Fruit fly (Drosophila melanogaster): ENCODE data around the gene CG15731.

CG15731 gene

dm6 chrX:12470187-12470931, 12.8 kb upstream of the CG15731 start:
- TF ChIP-seq CG8478 (optimal IDR thresholded peaks at IDR 0.05) (no peak), usp (GFP tag; optimal IDR thresholded peaks at IDR 0.05) (no peak), pan (optimal IDR thresholded peaks at IDR 0.05) (no peak), EcR (GFP tag; optimal IDR thresholded peaks at IDR 0.05) (no peak), psq (optimal IDR thresholded peaks at IDR 0.05) (no peak), Dll (optimal IDR thresholded peaks at IDR 0.05) (no peak)

dm6 chrX:12469778-12470177, 12.2 kb upstream of the CG15731 start:
- TF ChIP-seq psq (optimal IDR thresholded peaks at IDR 0.05) (no peak), EcR (GFP tag; optimal IDR thresholded peaks at IDR 0.05) (no peak), Dll (optimal IDR thresholded peaks at IDR 0.05) (no peak), usp (GFP tag; optimal IDR thresholded peaks at IDR 0.05) (no peak), CG8478 (optimal IDR thresholded peaks at IDR 0.05) (no peak), pan (optimal IDR thresholded peaks at IDR 0.05) (no peak)

- TF ChIP-seq pan (optimal IDR thresholded peaks at IDR 0.05), result no peak
- no peak for TF ChIP-seq psq (optimal IDR thresholded peaks at IDR 0.05)
- TF ChIP-seq Dll (optimal IDR thresholded peaks at IDR 0.05), result no peak
- no peak for TF ChIP-seq EcR (GFP tag; optimal IDR thresholded peaks at IDR 0.05)
- TF ChIP-seq CG8478 (optimal IDR thresholded peaks at IDR 0.05), result no peak
- TF ChIP-seq usp (GFP tag; optimal IDR thresholded peaks at IDR 0.05), result no peak
Observed at dm6 chrX:12469172-12469571, 11.6 kb upstream of the CG15731 start.

DNA sequence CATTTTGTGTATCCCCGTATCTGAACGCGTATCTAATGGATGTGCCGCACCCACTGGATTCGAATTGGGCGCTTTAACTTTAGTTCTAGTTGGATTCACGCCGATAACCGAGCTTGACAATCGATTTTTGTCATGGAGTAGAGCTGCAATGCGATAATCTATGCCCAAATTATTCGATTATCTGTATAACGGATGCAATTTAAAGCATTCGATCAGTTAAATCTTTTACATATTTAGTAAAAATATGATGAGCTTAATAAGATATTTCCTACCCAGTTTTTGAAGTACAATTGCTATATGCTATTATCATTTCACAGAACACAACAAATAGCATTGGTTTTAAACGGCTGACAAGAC, 9.7 kb upstream of the CG15731 start:
- no peak for TF ChIP-seq CG8478 (optimal IDR thresholded peaks at IDR 0.05)
- no peak for TF ChIP-seq usp (GFP tag; optimal IDR thresholded peaks at IDR 0.05)
- no peak for TF ChIP-seq psq (optimal IDR thresholded peaks at IDR 0.05)
- no peak for TF ChIP-seq pan (optimal IDR thresholded peaks at IDR 0.05)
- TF ChIP-seq Dll (optimal IDR thresholded peaks at IDR 0.05), result no peak
- no peak for TF ChIP-seq EcR (GFP tag; optimal IDR thresholded peaks at IDR 0.05)

DNA sequence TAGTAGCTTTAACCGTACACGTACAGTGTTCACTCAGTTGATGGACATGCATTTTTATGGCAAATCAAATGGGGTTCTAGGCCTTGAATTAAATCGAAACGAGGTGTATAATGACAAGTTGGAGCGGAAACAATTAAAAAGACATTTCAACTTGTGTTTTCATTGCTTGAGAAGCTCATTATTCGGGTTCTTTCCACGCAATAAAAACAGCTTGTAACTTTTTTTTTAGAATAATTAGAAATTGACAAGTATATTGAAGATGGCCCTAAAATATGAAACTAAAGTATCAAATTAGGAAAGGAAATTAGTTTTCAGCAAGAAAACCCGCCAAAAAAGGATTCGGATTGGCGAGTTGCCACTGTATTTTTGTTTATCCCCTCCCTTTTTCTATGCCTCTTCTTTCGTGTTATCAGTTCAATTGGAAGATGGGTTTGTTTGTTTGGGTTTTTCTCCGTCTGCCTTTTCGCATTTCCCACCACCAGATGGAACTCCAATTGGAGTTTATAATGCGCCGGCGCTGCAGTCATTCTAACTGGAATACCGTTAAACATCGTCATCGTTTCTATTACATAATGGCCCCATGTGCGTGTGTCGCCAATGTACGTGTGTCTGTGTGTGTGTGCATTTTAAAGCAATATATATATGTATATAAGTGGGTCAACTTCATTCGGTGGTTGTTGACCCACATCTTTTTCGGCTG, 9.1 kb upstream of the CG15731 start:
- no peak for TF ChIP-seq pan (optimal IDR thresholded peaks at IDR 0.05)
- no peak for TF ChIP-seq usp (GFP tag; optimal IDR thresholded peaks at IDR 0.05)
- TF ChIP-seq EcR (GFP tag; optimal IDR thresholded peaks at IDR 0.05), result no peak
- no peak for TF ChIP-seq Dll (optimal IDR thresholded peaks at IDR 0.05)
- TF ChIP-seq CG8478 (optimal IDR thresholded peaks at IDR 0.05), result no peak
- no peak for TF ChIP-seq psq (optimal IDR thresholded peaks at IDR 0.05)

DNA sequence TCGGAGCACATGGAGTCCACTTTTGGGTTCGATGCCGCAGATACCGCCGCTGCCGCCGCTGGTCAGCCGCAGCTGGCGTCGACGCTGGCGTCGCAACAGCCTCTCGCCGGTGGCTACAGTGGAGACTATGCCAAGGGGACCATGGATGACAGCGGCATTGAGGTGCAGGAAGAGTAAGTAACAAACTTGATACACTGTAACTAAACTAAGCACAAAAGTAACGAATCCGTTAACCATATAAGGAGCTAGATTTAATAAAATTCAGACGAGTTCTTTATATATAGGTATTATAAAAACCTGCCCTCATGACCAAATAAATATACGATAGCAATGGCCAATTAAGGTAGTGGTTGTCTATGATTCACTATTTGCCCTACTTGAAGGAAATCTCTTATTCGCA, 7.8 kb upstream of the CG15731 start:
- TF ChIP-seq Dll (optimal IDR thresholded peaks at IDR 0.05) (no peak), psq (optimal IDR thresholded peaks at IDR 0.05) (no peak), usp (GFP tag; optimal IDR thresholded peaks at IDR 0.05) (no peak), CG8478 (optimal IDR thresholded peaks at IDR 0.05) (no peak), pan (optimal IDR thresholded peaks at IDR 0.05) (no peak), EcR (GFP tag; optimal IDR thresholded peaks at IDR 0.05) (no peak)

DNA sequence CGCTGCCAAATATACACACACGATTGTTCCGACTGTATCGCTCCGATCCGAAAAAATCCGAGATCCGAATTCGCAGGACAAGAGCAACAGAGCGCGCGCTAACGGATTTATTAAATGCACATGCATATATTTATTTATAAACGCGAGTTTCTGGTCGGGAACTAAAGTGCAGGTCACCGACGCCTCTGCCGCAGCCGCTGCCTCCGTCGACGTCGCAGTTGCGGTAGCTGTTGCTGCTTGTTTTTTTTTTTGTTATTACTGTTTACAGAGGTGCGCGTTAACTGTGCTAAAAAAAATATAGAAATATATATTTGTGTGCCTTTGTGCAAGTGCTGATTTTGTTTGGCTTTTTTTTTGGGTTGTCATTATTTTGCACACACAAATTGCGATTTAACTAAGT, 6.0 kb upstream of the CG15731 start:
- TF ChIP-seq usp (GFP tag; optimal IDR thresholded peaks at IDR 0.05), result no peak
- no peak for TF ChIP-seq EcR (GFP tag; optimal IDR thresholded peaks at IDR 0.05)
- TF ChIP-seq CG8478 (optimal IDR thresholded peaks at IDR 0.05), result no peak
- no peak for TF ChIP-seq pan (optimal IDR thresholded peaks at IDR 0.05)
- TF ChIP-seq Dll (optimal IDR thresholded peaks at IDR 0.05), result no peak
- TF ChIP-seq psq (optimal IDR thresholded peaks at IDR 0.05), result no peak

dm6 chrX:12462936-12463558, 5.5 kb upstream of the CG15731 start, which contains the start of the genes Rab40 and CG42258:
Gene Rab40 (minus strand): TSS chrX:12463112.
Gene CG42258 (plus strand): TSS chrX:12463528.
- TF ChIP-seq EcR (GFP tag; optimal IDR thresholded peaks at IDR 0.05) (no peak), usp (GFP tag; optimal IDR thresholded peaks at IDR 0.05) (no peak), pan (optimal IDR thresholded peaks at IDR 0.05) (no peak), Dll (optimal IDR thresholded peaks at IDR 0.05) (no peak), CG8478 (optimal IDR thresholded peaks at IDR 0.05) (no peak), psq (optimal IDR thresholded peaks at IDR 0.05) (no peak)

dm6 chrX:12462216-12462615, 4.7 kb upstream of the CG15731 start:
- TF ChIP-seq psq (optimal IDR thresholded peaks at IDR 0.05) (no peak), EcR (GFP tag; optimal IDR thresholded peaks at IDR 0.05) (no peak), usp (GFP tag; optimal IDR thresholded peaks at IDR 0.05) (no peak), Dll (optimal IDR thresholded peaks at IDR 0.05) (no peak), CG8478 (optimal IDR thresholded peaks at IDR 0.05) (no peak), pan (optimal IDR thresholded peaks at IDR 0.05) (no peak)

- TF ChIP-seq CG8478 (optimal IDR thresholded peaks at IDR 0.05) (no peak), Dll (optimal IDR thresholded peaks at IDR 0.05) (no peak), psq (optimal IDR thresholded peaks at IDR 0.05) (no peak), usp (GFP tag; optimal IDR thresholded peaks at IDR 0.05) (no peak), EcR (GFP tag; optimal IDR thresholded peaks at IDR 0.05) (no peak), pan (optimal IDR thresholded peaks at IDR 0.05) (no peak)
Observed at dm6 chrX:12455891-12456290, 1.7 kb downstream of the CG15731 start.

- TF ChIP-seq Dll (optimal IDR thresholded peaks at IDR 0.05) (no peak), EcR (GFP tag; optimal IDR thresholded peaks at IDR 0.05) (no peak), CG8478 (optimal IDR thresholded peaks at IDR 0.05) (no peak), usp (GFP tag; optimal IDR thresholded peaks at IDR 0.05) (no peak), psq (optimal IDR thresholded peaks at IDR 0.05) (no peak), pan (optimal IDR thresholded peaks at IDR 0.05) (no peak)
Observed at dm6 chrX:12454358-12454757, 3.2 kb downstream of the CG15731 start, which contains the start of gene CG15927. Gene CG15927 (plus strand): TSS chrX:12454729.

DNA sequence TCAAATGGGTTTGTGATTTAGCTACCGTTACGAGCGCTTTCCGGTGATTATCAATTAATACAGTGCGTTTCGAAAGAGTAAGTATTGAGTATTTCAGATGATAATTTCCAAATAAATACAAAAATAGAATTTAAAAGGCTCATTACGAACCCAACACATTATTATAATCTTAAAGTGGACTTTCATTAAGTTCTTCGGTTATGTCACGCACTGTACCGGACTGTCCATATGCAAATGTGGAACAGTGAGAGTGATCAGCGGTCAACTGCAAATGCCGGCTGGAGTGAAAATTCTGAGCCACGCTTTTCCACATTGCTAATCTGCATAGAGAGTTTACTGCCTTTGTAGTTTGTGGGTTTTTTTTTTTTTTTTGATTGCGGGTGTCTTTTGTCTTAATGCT, 3.9 kb downstream of the CG15731 start:
- TF ChIP-seq EcR (GFP tag; optimal IDR thresholded peaks at IDR 0.05) (no peak), pan (optimal IDR thresholded peaks at IDR 0.05) (no peak), Dll (optimal IDR thresholded peaks at IDR 0.05) (no peak), psq (optimal IDR thresholded peaks at IDR 0.05) (no peak), usp (GFP tag; optimal IDR thresholded peaks at IDR 0.05) (no peak), CG8478 (optimal IDR thresholded peaks at IDR 0.05) (no peak)
